Worm (Caenorhabditis elegans): ENCODE results near the gene npr-17.

DNA sequence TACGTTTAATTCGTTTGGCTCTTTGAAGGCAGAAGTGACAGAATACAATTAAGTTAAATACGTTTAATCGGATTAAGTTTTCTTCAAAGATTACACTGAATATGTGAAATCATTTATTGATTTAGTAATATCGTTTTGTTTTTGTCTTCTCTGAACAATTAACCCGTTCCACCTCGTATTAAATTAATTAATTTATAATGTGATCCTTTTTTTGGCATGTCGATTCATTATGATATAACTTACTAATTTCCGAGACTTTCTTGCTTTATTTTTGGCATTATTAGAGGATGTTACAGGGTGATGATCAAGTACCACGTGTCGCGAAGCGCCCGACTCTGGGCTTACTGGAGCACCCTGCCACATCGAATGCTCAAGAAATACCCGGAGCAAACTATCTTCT lies 47.9 kb upstream of the npr-17 start, which contains the start of gene K12H4.5:
- TF ChIP-seq pes-1 (GFP tag; IDR thresholded peaks at IDR 0.05) (no peak), ama-1 (optimal IDR thresholded peaks at IDR 0.05) (no peak), B0310.2 (tag; optimal IDR thresholded peaks at IDR 0.05) (no peak), tra-4 (tag; optimal IDR thresholded peaks at IDR 0.05) (no peak), hmg-4 (GFP tag; optimal IDR thresholded peaks at IDR 0.05) (no peak), hnd-1 (tag; optimal IDR thresholded peaks at IDR 0.05) (no peak), tbx-11 (GFP tag; IDR thresholded peaks at IDR 0.05) (no peak)

Measured in whole organism, early embryonic.